Fruit fly (Drosophila melanogaster) whole organism, prepupa: ENCODE results near the gene CG5861.
A peak's percentile ranks its signal among the peaks of the same experiment; 100 is the strongest.

ENCODE experiments used
- Blimp-1 ChIP-seq: fragments of 200-800 bp; sonication (Bioruptor generic); optimal IDR thresholded peaks from 3 replicates; lab custom pipeline; 2017; ENCODE audit warnings: missing biosample characterization, missing genetic modification characterization, mild to moderate bottlenecking, moderate library complexity, missing genetic modification reagents
- CG10631 ChIP-seq: fragments of 200-800 bp; sonication (Bioruptor generic); optimal IDR thresholded peaks from 2 replicates; lab custom pipeline; 2016; ENCODE audit warnings: missing biosample characterization, missing genetic modification characterization
- CG11762 ChIP-seq: fragments of 200-800 bp; sonication (Bioruptor generic); optimal IDR thresholded peaks from 3 replicates; lab custom pipeline; 2016; ENCODE audit warnings: missing biosample characterization, missing genetic modification characterization; ENCODE audit not compliant: insufficient read depth
- CG11902 ChIP-seq: fragments of 200-800 bp; sonication (Bioruptor generic); optimal IDR thresholded peaks from 3 replicates; lab custom pipeline; 2016; ENCODE audit warnings: missing biosample characterization, missing genetic modification characterization
- CG15336 ChIP-seq: fragments of 200-800 bp; sonication (Bioruptor generic); IDR thresholded peaks from 2 replicates; pipeline ENCODE4 v1.3.6; 2022; ENCODE audit warnings: missing biosample characterization, missing genetic modification characterization
- CG3032 ChIP-seq: fragments of 200-800 bp; optimal IDR thresholded peaks from 2 replicates; lab custom pipeline; 2019; ENCODE audit warnings: missing biosample characterization, mild to moderate bottlenecking, missing genetic modification characterization, moderate library complexity
- CG32006 ChIP-seq: fragments of 200-800 bp; sonication (Bioruptor generic); optimal IDR thresholded peaks from 3 replicates; lab custom pipeline; 2017; ENCODE audit warnings: missing biosample characterization, mild to moderate bottlenecking, missing genetic modification characterization
- CG3919 ChIP-seq: fragments of 200-800 bp; sonication (Bioruptor generic); optimal IDR thresholded peaks from 3 replicates; lab custom pipeline; 2016; ENCODE audit warnings: missing biosample characterization, missing genetic modification characterization
- CG6792 ChIP-seq: fragments of 200-800 bp; sonication (Bioruptor generic); optimal IDR thresholded peaks from 3 replicates; lab custom pipeline; 2016; ENCODE audit warnings: missing biosample characterization, missing genetic modification characterization
- CG8632 ChIP-seq: fragments of 200-800 bp; sonication (Bioruptor generic); optimal IDR thresholded peaks from 3 replicates; lab custom pipeline; 2016; ENCODE audit warnings: missing biosample characterization, missing genetic modification characterization
- Ets96B ChIP-seq: fragments of 200-800 bp; optimal IDR thresholded peaks from 2 replicates; lab custom pipeline; 2019; ENCODE audit warnings: missing biosample characterization, mild to moderate bottlenecking, missing genetic modification characterization, moderate library complexity
- Hr38 ChIP-seq: sonication (Bioruptor generic); optimal IDR thresholded peaks from 2 replicates; lab custom pipeline; 2016; ENCODE audit warnings: missing biosample characterization, missing genetic modification characterization
- Hr39 ChIP-seq: fragments of 200-800 bp; sonication (Bioruptor generic); optimal IDR thresholded peaks from 2 replicates; lab custom pipeline; 2016; ENCODE audit warnings: missing biosample characterization, missing genetic modification characterization
- Hr4 ChIP-seq: fragments of 200-800 bp; sonication (Bioruptor generic); optimal IDR thresholded peaks from 3 replicates; lab custom pipeline; 2016; ENCODE audit warnings: missing biosample characterization, missing genetic modification characterization
- Lpt ChIP-seq: fragments of 200-800 bp; sonication (Bioruptor generic); optimal IDR thresholded peaks from 3 replicates; lab custom pipeline; 2016; ENCODE audit warnings: missing biosample characterization, missing genetic modification characterization
- Smox ChIP-seq: fragments of 200-800 bp; sonication (Bioruptor generic); optimal IDR thresholded peaks from 3 replicates; lab custom pipeline; 2016; ENCODE audit warnings: missing biosample characterization, missing genetic modification characterization
- Sox14 ChIP-seq: fragments of 200-800 bp; sonication (Bioruptor generic); optimal IDR thresholded peaks from 3 replicates; lab custom pipeline; 2016; ENCODE audit warnings: missing biosample characterization, missing genetic modification characterization
- Sox15 ChIP-seq: fragments of 200-800 bp; sonication (Bioruptor generic); optimal IDR thresholded peaks from 3 replicates; lab custom pipeline; 2016; ENCODE audit warnings: missing biosample characterization, missing genetic modification characterization
- dac ChIP-seq: fragments of 200-800 bp; sonication (Bioruptor generic); optimal IDR thresholded peaks from 2 replicates; lab custom pipeline; 2017; ENCODE audit warnings: missing biosample characterization, mild to moderate bottlenecking, missing genetic modification characterization
- eg ChIP-seq: fragments of 200-800 bp; sonication (Bioruptor generic); IDR thresholded peaks from 3 replicates; pipeline ENCODE4 v1.3.6; 2022; ENCODE audit warnings: missing biosample characterization, missing genetic modification characterization
- fd59A ChIP-seq: fragments of 200-800 bp; sonication (Bioruptor generic); optimal IDR thresholded peaks from 2 replicates; lab custom pipeline; 2017; ENCODE audit warnings: missing biosample characterization, mild to moderate bottlenecking, missing genetic modification characterization, missing genetic modification reagents
- fd85E ChIP-seq: fragments of 200-800 bp; sonication (Bioruptor generic); optimal IDR thresholded peaks from 3 replicates; lab custom pipeline; 2016; ENCODE audit warnings: missing biosample characterization, missing genetic modification characterization
- fkh ChIP-seq: fragments of 200-800 bp; sonication (Bioruptor generic); optimal IDR thresholded peaks from 3 replicates; lab custom pipeline; 2017; ENCODE audit warnings: missing biosample characterization, mild to moderate bottlenecking, missing genetic modification characterization, moderate library complexity
- lz ChIP-seq: fragments of 200-800 bp; sonication (Bioruptor generic); optimal IDR thresholded peaks from 3 replicates; lab custom pipeline; 2016; ENCODE audit warnings: missing biosample characterization, missing genetic modification characterization
- net ChIP-seq: fragments of 200-800 bp; sonication (Bioruptor generic); optimal IDR thresholded peaks from 3 replicates; lab custom pipeline; 2016; ENCODE audit warnings: missing biosample characterization, missing genetic modification characterization
- spab ChIP-seq: fragments of 200-800 bp; sonication (Bioruptor generic); optimal IDR thresholded peaks from 2 replicates; lab custom pipeline; 2017; ENCODE audit warnings: missing biosample characterization, mild to moderate bottlenecking, missing genetic modification characterization, missing genetic modification reagents
- ss ChIP-seq, 2 experiments: fragments of 200-800 bp; sonication (Bioruptor generic); optimal IDR thresholded peaks; 2 replicates in 1 of 2; 3 replicates in 1 of 2; lab custom pipeline; 2017 to 2018; ENCODE audit warnings: mild to moderate bottlenecking in 2 of 2, missing biosample characterization in 2 of 2, missing genetic modification characterization in 2 of 2, moderate library complexity in 1 of 2
- svp ChIP-seq: fragments of 200-800 bp; sonication (Bioruptor generic); peaks from one replicate; lab custom pipeline; 2016; ENCODE audit warnings: missing biosample characterization, missing genetic modification characterization
- topi ChIP-seq: fragments of 200-800 bp; sonication (Bioruptor generic); optimal IDR thresholded peaks from 3 replicates; lab custom pipeline; 2016; ENCODE audit warnings: missing biosample characterization, missing genetic modification characterization

CG5861 gene

DNA sequence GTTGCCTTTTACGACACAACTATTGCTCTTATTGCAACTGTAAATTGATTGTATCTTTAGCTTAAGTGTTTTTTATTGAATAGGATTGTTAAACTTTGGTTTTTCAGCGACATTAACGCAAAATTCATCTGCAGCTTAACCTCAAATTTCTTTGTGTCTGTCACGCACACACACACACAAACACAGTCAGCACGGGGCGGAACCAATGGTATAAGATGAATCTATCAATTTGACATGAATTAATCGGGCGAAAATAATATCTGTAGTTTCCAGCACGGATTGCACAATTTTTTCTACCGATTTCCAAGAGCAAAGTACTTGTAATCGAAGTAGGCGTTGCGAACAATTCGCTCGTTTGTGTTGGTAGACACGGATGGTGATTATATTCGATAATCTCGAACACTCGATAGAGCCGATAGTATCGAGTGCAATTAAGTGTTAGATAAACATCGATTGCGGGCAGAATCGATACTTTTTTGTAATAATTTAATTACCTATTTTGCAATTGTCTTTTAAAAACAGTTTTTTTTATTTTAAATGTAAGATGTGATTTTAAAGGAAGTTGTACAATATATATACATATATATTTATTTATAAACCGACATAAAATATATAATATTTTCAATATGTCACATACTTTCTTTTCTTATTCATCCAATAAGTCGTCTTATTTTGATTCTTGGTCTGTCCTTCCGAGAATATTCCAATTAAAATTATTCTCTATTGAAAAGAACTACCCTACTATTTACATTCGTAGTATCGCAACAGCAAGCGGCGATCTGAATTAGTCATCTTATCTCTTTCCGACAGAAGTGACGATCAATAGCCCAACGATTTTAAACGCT lies 49.6 kb downstream of the CG5861 start, which contains the start of the genes PRL-1 and EndoGI (continued):
- peak; percentile 31 for TF ChIP-seq Sox15
- no peak for TF ChIP-seq CG11902 (GFP tag; lab: Kevin White, UChicago)
- peak; percentile 79 for TF ChIP-seq CG3032 (tag; lab: Kevin White, UChicago)
- peak; percentile 45 for TF ChIP-seq Lpt (GFP tag; lab: Kevin White, UChicago)
- TF ChIP-seq Ets96B (tag; lab: Kevin White, UChicago), result peak; percentile 81
- TF ChIP-seq CG6792 (GFP tag; lab: Kevin White, UChicago), result peak; percentile 74
- TF ChIP-seq dac (GFP tag; lab: Kevin White, UChicago), result no peak
- no peak for TF ChIP-seq Hr39 (GFP tag; lab: Kevin White, UChicago)
- TF ChIP-seq Hr4, result peak; percentile 69
- no peak for TF ChIP-seq spab (GFP tag; lab: Kevin White, UChicago)
- TF ChIP-seq net (GFP tag; lab: Kevin White, UChicago), result peak; percentile 79
- TF ChIP-seq CG11762, result peak; percentile 37
- peak; percentile 68 for TF ChIP-seq Sox14 (GFP tag; lab: Kevin White, UChicago)
- peak; percentile 93 for TF ChIP-seq CG15336 (GFP tag; lab: Robert Waterston, UW)
- TF ChIP-seq ss (GFP tag; optimal IDR thresholded peaks at IDR 0.05; lab: Kevin White, UChicago), result peak; percentile 13 to 54
- no peak for TF ChIP-seq Hr38 (GFP tag; lab: Kevin White, UChicago)
- peak; percentile 36 for TF ChIP-seq Smox (GFP tag; lab: Kevin White, UChicago)
- no peak for TF ChIP-seq fd59A
- no peak for TF ChIP-seq svp (GFP tag; lab: Kevin White, UChicago)
- TF ChIP-seq topi, result peak; percentile 41
- peak; percentile 34 for TF ChIP-seq lz (GFP tag; lab: Kevin White, UChicago)
- peak; percentile 58 for TF ChIP-seq fkh (GFP tag; lab: Kevin White, UChicago)
- no peak; the same call in 1 of the 3 replicates for TF ChIP-seq eg (GFP tag; lab: Robert Waterston, UW)
- peak; percentile 68 for TF ChIP-seq CG32006 (GFP tag; lab: Kevin White, UChicago)
- TF ChIP-seq, all 60 proteins: peak for 42

DNA sequence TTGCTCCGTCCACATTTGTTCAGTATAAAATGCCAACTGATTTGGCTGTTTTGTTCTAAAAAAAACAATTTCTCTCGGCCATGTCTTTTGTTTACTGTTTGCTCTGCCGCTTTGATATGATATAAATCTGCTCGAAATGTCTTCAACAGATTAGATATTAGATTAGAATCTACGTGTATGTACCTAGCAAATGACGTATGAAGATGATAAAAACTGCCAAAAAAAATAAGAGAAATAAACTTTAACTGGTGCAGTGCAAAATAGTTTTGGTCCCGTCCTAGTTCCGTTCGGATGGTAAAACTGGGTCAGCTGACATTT lies 51.0 kb downstream of the CG5861 start:
- TF ChIP-seq fkh (GFP tag; lab: Kevin White, UChicago), result peak; percentile 32
- TF ChIP-seq fd85E (GFP tag; lab: Kevin White, UChicago), result no peak
- no peak for TF ChIP-seq CG8632
- TF ChIP-seq Hr39 (GFP tag; lab: Kevin White, UChicago), result no peak
- TF ChIP-seq Blimp-1 (GFP tag; lab: Kevin White, UChicago), result no peak
- TF ChIP-seq CG10631 (GFP tag; lab: Kevin White, UChicago), result no peak
- TF ChIP-seq CG3919 (GFP tag; lab: Kevin White, UChicago), result no peak
